Fruit fly (Drosophila melanogaster) whole organism, embryonic: Measurements from ENCODE around the gene UbcE2H.

Source experiments
- Asciz ChIP-seq: fragments of 200-800 bp; sonication (Bioruptor generic); optimal IDR thresholded peaks from 2 replicates; lab custom pipeline; 2017; ENCODE audit warnings: missing biosample characterization, mild to moderate bottlenecking, missing genetic modification characterization, missing genetic modification reagents
- Atf6 ChIP-seq: fragments of 200-800 bp; sonication (Bioruptor generic); IDR thresholded peaks from 2 replicates; pipeline ENCODE4 v1.3.6; 2022; ENCODE audit warnings: missing biosample characterization, missing genetic modification characterization
- B-H1 ChIP-seq: fragments of 200-800 bp; sonication (Bioruptor generic); IDR thresholded peaks from 3 replicates; pipeline ENCODE4 v1.3.6; 2022; ENCODE audit warnings: missing biosample characterization, missing genetic modification characterization
- CG11093 ChIP-seq: fragments of 200-800 bp; sonication (Bioruptor generic); IDR thresholded peaks from 3 replicates; pipeline ENCODE4 v1.3.6; 2022; ENCODE audit warnings: missing biosample characterization, missing genetic modification characterization
- CG12659 ChIP-seq: fragments of 200-800 bp; sonication (Bioruptor generic); optimal IDR thresholded peaks from 3 replicates; lab custom pipeline; 2017; ENCODE audit warnings: mild to moderate bottlenecking, missing biosample characterization, missing genetic modification reagents, missing genetic modification characterization
- CG12942 ChIP-seq: fragments of 200-800 bp; sonication (Bioruptor generic); optimal IDR thresholded peaks from 3 replicates; lab custom pipeline; 2016; ENCODE audit warnings: missing biosample characterization, missing genetic modification characterization
- CG13123 ChIP-seq: fragments of 200-800 bp; sonication (Bioruptor generic); optimal IDR thresholded peaks from 2 replicates; lab custom pipeline; 2016; ENCODE audit warnings: missing biosample characterization, missing genetic modification characterization
- CG13287 ChIP-seq: fragments of 200-800 bp; sonication (Bioruptor generic); IDR thresholded peaks from 2 replicates; pipeline ENCODE4 v1.3.6; 2022; ENCODE audit warnings: missing biosample characterization, missing genetic modification characterization; ENCODE audit not compliant: partially characterized antibody
- CG13894 ChIP-seq: fragments of 200-800 bp; sonication (Bioruptor generic); optimal IDR thresholded peaks from 3 replicates; lab custom pipeline; 2018; ENCODE audit warnings: missing biosample characterization, mild to moderate bottlenecking, missing genetic modification characterization, moderate library complexity
- CG14667 ChIP-seq: fragments of 200-800 bp; sonication (Bioruptor generic); IDR thresholded peaks from 2 replicates; pipeline ENCODE4 v1.3.6; 2022; ENCODE audit warnings: missing biosample characterization, missing genetic modification characterization
- CG1602 ChIP-seq: fragments of 200-800 bp; sonication (Bioruptor generic); optimal IDR thresholded peaks from 3 replicates; lab custom pipeline; 2016; ENCODE audit warnings: missing biosample characterization, missing genetic modification characterization
- CG2199 ChIP-seq: fragments of 200-800 bp; sonication (Bioruptor generic); IDR thresholded peaks from 3 replicates; pipeline ENCODE4 v1.3.6; 2022; ENCODE audit warnings: missing biosample characterization, missing genetic modification characterization
- CG2712 ChIP-seq: fragments of 200-800 bp; optimal IDR thresholded peaks from 3 replicates; lab custom pipeline; 2019; ENCODE audit warnings: missing biosample characterization, mild to moderate bottlenecking, missing genetic modification characterization, moderate library complexity
- CG34224 ChIP-seq: fragments of 200-800 bp; sonication (Bioruptor generic); IDR thresholded peaks from 3 replicates; pipeline ENCODE4 v1.3.6; 2022; ENCODE audit warnings: missing biosample characterization, missing genetic modification characterization; ENCODE audit not compliant: partially characterized antibody
- CG4328 ChIP-seq: fragments of 200-800 bp; sonication (Bioruptor generic); optimal IDR thresholded peaks from 3 replicates; lab custom pipeline; 2017; ENCODE audit warnings: missing biosample characterization, missing genetic modification reagents, missing genetic modification characterization
- CG4424 ChIP-seq: fragments of 200-800 bp; sonication (Bioruptor generic); optimal IDR thresholded peaks from 3 replicates; lab custom pipeline; 2016; ENCODE audit warnings: missing biosample characterization, missing genetic modification characterization
- CG4617 ChIP-seq: fragments of 200-800 bp; sonication (Bioruptor generic); optimal IDR thresholded peaks from 3 replicates; lab custom pipeline; 2016; ENCODE audit warnings: missing biosample characterization, missing genetic modification characterization, borderline replicate concordance
- CG6175 ChIP-seq: fragments of 200-800 bp; sonication (Bioruptor generic); IDR thresholded peaks from 3 replicates; pipeline ENCODE4 v1.3.6; 2022; ENCODE audit warnings: missing biosample characterization, missing genetic modification characterization
- CG6683 ChIP-seq: fragments of 200-800 bp; sonication (Bioruptor generic); optimal IDR thresholded peaks from 2 replicates; lab custom pipeline; 2017; ENCODE audit warnings: missing biosample characterization, mild to moderate bottlenecking, missing genetic modification characterization, missing genetic modification reagents
- CG7928 ChIP-seq: fragments of 200-800 bp; sonication (Bioruptor generic); optimal IDR thresholded peaks from 2 replicates; lab custom pipeline; 2017; ENCODE audit warnings: missing biosample characterization, mild to moderate bottlenecking, missing genetic modification characterization
- CG8281 ChIP-seq: fragments of 200-800 bp; sonication (Bioruptor generic); optimal IDR thresholded peaks from 2 replicates; lab custom pipeline; 2018; ENCODE audit warnings: missing biosample characterization, mild to moderate bottlenecking, missing genetic modification characterization, moderate library complexity
- CG9437 ChIP-seq: fragments of 200-800 bp; sonication (Bioruptor generic); optimal IDR thresholded peaks from 2 replicates; lab custom pipeline; 2018; ENCODE audit warnings: missing biosample characterization, mild to moderate bottlenecking, missing genetic modification characterization
- CG9932 ChIP-seq: fragments of 200-800 bp; sonication (Bioruptor generic); IDR thresholded peaks from 2 replicates; pipeline ENCODE4 v1.3.6; 2022; ENCODE audit warnings: missing biosample characterization, missing genetic modification characterization
- CoRest ChIP-seq: fragments of 200-800 bp; sonication (Bioruptor generic); optimal IDR thresholded peaks from 3 replicates; lab custom pipeline; 2018; ENCODE audit warnings: missing biosample characterization, mild to moderate bottlenecking, missing genetic modification characterization, moderate library complexity
- E2f2 ChIP-seq: fragments of 200-800 bp; sonication (Bioruptor generic); IDR thresholded peaks from 2 replicates; pipeline ENCODE4 v1.3.6; 2022; ENCODE audit warnings: missing biosample characterization, missing genetic modification characterization
- ERR ChIP-seq: fragments of 200-800 bp; sonication (Bioruptor generic); optimal IDR thresholded peaks from 2 replicates; lab custom pipeline; 2016; ENCODE audit warnings: missing biosample characterization, missing genetic modification characterization
- Gsc ChIP-seq: fragments of 200-800 bp; sonication (Bioruptor generic); IDR thresholded peaks from 2 replicates; pipeline ENCODE4 v1.3.6; 2022; ENCODE audit warnings: missing biosample characterization, missing genetic modification characterization
- Hmr ChIP-seq: fragments of 200-800 bp; sonication (Bioruptor generic); optimal IDR thresholded peaks from 3 replicates; lab custom pipeline; 2017; ENCODE audit warnings: mild to moderate bottlenecking, missing biosample characterization, missing genetic modification reagents, missing genetic modification characterization
- Lim3 ChIP-seq: fragments of 200-800 bp; sonication (Bioruptor generic); IDR thresholded peaks from 2 replicates; pipeline ENCODE4 v1.3.6; 2022; ENCODE audit warnings: missing biosample characterization, missing genetic modification characterization
- Mes4 ChIP-seq: fragments of 200-800 bp; sonication (Bioruptor generic); optimal IDR thresholded peaks from 2 replicates; lab custom pipeline; 2016; ENCODE audit warnings: missing biosample characterization, missing genetic modification characterization
- Myb ChIP-seq: fragments of 200-800 bp; sonication (Bioruptor generic); optimal IDR thresholded peaks from 2 replicates; lab custom pipeline; 2016; ENCODE audit warnings: missing biosample characterization, missing genetic modification characterization
- Nf-YC ChIP-seq: fragments of 200-800 bp; optimal IDR thresholded peaks from 3 replicates; lab custom pipeline; 2019; ENCODE audit warnings: missing biosample characterization, mild to moderate bottlenecking, missing genetic modification characterization, moderate library complexity
- Sry-β ChIP-seq: fragments of 200-800 bp; sonication (Bioruptor generic); optimal IDR thresholded peaks from 2 replicates; lab custom pipeline; 2018; ENCODE audit warnings: missing biosample characterization, mild to moderate bottlenecking, missing genetic modification characterization, moderate library complexity
- aop ChIP-seq: fragments of 200-800 bp; sonication (Bioruptor generic); IDR thresholded peaks from 2 replicates; pipeline ENCODE4 v1.3.6; 2022; ENCODE audit warnings: missing biosample characterization, missing genetic modification characterization
- ash1 ChIP-seq: fragments of 200-800 bp; sonication (Bioruptor generic); optimal IDR thresholded peaks from 2 replicates; lab custom pipeline; 2018; ENCODE audit warnings: missing biosample characterization, mild to moderate bottlenecking, missing genetic modification characterization
- bab2 ChIP-seq: fragments of 200-800 bp; sonication (Bioruptor generic); optimal IDR thresholded peaks from 2 replicates; lab custom pipeline; 2016; ENCODE audit warnings: missing biosample characterization, missing genetic modification characterization
- br ChIP-seq: fragments of >200 bp; optimal IDR thresholded peaks from 2 replicates; lab custom pipeline; 2017
- chinmo ChIP-seq: fragments of 200-800 bp; sonication (Bioruptor generic); IDR thresholded peaks from 4 replicates; pipeline ENCODE4 v1.3.6; 2022; ENCODE audit warnings: missing biosample characterization, missing genetic modification characterization; ENCODE audit not compliant: partially characterized antibody
- croc ChIP-seq: fragments of 200-800 bp; sonication (Bioruptor generic); conservative IDR thresholded peaks from 3 replicates; pipeline ENCODE4 v1.3.6; 2022; ENCODE audit warnings: missing biosample characterization, missing genetic modification characterization
- cwo ChIP-seq: fragments of 200-800 bp; sonication (Bioruptor generic); optimal IDR thresholded peaks from 3 replicates; lab custom pipeline; 2017; ENCODE audit warnings: missing biosample characterization, missing genetic modification characterization, mild to moderate bottlenecking, moderate library complexity, missing genetic modification reagents
- gcm2 ChIP-seq: fragments of 200-800 bp; sonication (Bioruptor generic); optimal IDR thresholded peaks from 2 replicates; lab custom pipeline; 2016; ENCODE audit warnings: missing biosample characterization, missing genetic modification characterization
- grau ChIP-seq: fragments of 200-800 bp; optimal IDR thresholded peaks from 3 replicates; lab custom pipeline; 2019; ENCODE audit warnings: missing biosample characterization, mild to moderate bottlenecking, missing genetic modification characterization, moderate library complexity
- hb ChIP-seq: fragments of 200-800 bp; sonication (Bioruptor generic); IDR thresholded peaks from 3 replicates; pipeline ENCODE4 v1.3.6; 2022; ENCODE audit warnings: missing biosample characterization, missing genetic modification characterization; ENCODE audit not compliant: partially characterized antibody
- lab ChIP-seq: fragments of 200-800 bp; sonication (Bioruptor generic); optimal IDR thresholded peaks from 3 replicates; lab custom pipeline; 2017; ENCODE audit warnings: missing biosample characterization, missing genetic modification characterization, mild to moderate bottlenecking, moderate library complexity, missing genetic modification reagents
- mam ChIP-seq: fragments of 200-800 bp; sonication (Bioruptor generic); optimal IDR thresholded peaks from 3 replicates; lab custom pipeline; 2016; ENCODE audit warnings: missing biosample characterization, missing genetic modification characterization
- pan ChIP-seq, 4 experiments: fragments of >200 bp in 3 of 4; fragments of 200-800 bp in 1 of 4; sonication (Bioruptor generic) in 1 of 4; optimal IDR thresholded peaks in 3 of 4; IDR thresholded peaks in 1 of 4; 2 replicates each; pipeline versions ENCODE4 v1.3.6 to Lab custom; 2017 to 2022; ENCODE audit warnings: missing biosample characterization in 2 of 4, missing genetic modification characterization in 2 of 4, mixed read lengths in 1 of 4
- shn ChIP-seq: fragments of 200-800 bp; sonication (Bioruptor generic); optimal IDR thresholded peaks from 3 replicates; lab custom pipeline; 2016; ENCODE audit warnings: missing biosample characterization, missing genetic modification characterization
- sisA ChIP-seq: fragments of 200-800 bp; sonication (Bioruptor generic); IDR thresholded peaks from 2 replicates; pipeline ENCODE4 v1.3.6; 2022; ENCODE audit warnings: missing biosample characterization, missing genetic modification characterization
- trem ChIP-seq: fragments of 200-800 bp; optimal IDR thresholded peaks from 3 replicates; lab custom pipeline; 2019; ENCODE audit warnings: missing biosample characterization, mild to moderate bottlenecking, missing genetic modification characterization, moderate library complexity

The UbcE2H gene

DNA sequence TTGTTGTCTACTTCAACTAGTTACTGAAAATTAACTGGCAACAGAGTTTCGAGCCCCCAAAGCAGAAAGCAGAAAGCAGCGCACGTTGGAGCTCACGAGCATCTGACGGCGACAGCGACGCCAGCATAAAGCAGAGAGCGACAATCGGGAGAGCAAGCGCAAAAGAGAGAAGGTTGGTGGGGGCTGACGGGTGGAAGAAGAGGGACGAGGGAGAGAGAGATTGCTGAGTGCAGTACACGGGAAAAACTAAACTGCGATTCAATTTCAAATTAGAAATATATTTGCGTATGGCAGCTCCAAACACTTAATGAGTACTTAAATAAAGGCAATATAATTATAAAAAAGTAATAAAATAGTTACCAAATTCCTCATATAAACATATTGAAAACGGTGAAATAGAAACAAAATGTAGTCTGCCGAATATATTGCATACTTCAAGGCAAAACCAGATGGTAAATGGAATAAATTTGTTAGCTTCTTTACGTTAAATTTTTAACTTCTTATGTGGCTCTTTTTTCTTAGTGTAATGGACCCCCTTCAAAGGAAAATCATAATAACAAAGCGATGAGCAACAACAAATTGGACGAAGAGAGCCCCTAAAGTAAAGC lies 1.7 kb downstream of the UbcE2H start (continued):
- TF ChIP-seq CG13287 (GFP tag; lab: Robert Waterston, UW) (no peak), CG7928 (GFP tag; lab: Kevin White, UChicago) (peak; percentile 71), bab2 (GFP tag; lab: Kevin White, UChicago) (peak; percentile 88), Gsc (GFP tag; lab: Robert Waterston, UW) (peak; percentile 80), CG1602 (GFP tag; lab: Kevin White, UChicago) (peak; percentile 93), shn (GFP tag; lab: Kevin White, UChicago) (peak; percentile 54), Hmr (GFP tag; lab: Kevin White, UChicago) (peak; percentile 98), CG4328 (GFP tag; lab: Kevin White, UChicago) (peak; percentile 97), Asciz (GFP tag; lab: Kevin White, UChicago) (peak; percentile 94), Nf-YC (tag; lab: Kevin White, UChicago) (peak; percentile 91), gcm2 (GFP tag; lab: Kevin White, UChicago) (peak; percentile 67), CG11093 (GFP tag; lab: Robert Waterston, UW) (peak; percentile 77; the same call in 2 of the 3 replicates), aop (GFP tag; lab: Robert Waterston, UW) (0 out of 2 replicates have a peak, but pooled peaks have one; percentile 8), Mes4 (GFP tag; lab: Kevin White, UChicago) (peak; percentile 57), CG34224 (GFP tag; lab: Robert Waterston, UW) (no peak), CG9932 (GFP tag; lab: Robert Waterston, UW) (peak; percentile 87), ash1 (GFP tag; lab: Kevin White, UChicago) (peak; percentile 30), Myb (peak; percentile 28), sisA (GFP tag; lab: Robert Waterston, UW) (peak; percentile 89), grau (tag; lab: Kevin White, UChicago) (peak; percentile 96), br (lab: Kevin White, UChicago) (no peak), CG4617 (GFP tag; lab: Kevin White, UChicago) (peak; percentile 68), CG2712 (peak; percentile 97), E2f2 (GFP tag; lab: Robert Waterston, UW) (peak; percentile 79), ERR (GFP tag; lab: Kevin White, UChicago) (peak; percentile 44), CG13123 (peak; percentile 86), CG12942 (GFP tag; lab: Kevin White, UChicago) (peak; percentile 92), B-H1 (GFP tag; lab: Robert Waterston, UW) (peak; percentile 84), CG6683 (GFP tag; lab: Kevin White, UChicago) (peak; percentile 90), CG14667 (GFP tag; lab: Robert Waterston, UW) (peak; percentile 86), chinmo (GFP tag; lab: Robert Waterston, UW) (peak; percentile 80; the same call in 3 of the 4 replicates), Atf6 (GFP tag; lab: Robert Waterston, UW) (peak; percentile 95), mam (GFP tag; lab: Kevin White, UChicago) (peak; percentile 86), Sry-β (GFP tag; lab: Kevin White, UChicago) (peak; percentile 57), CoRest (tag; lab: Kevin White, UChicago) (peak; percentile 98), cwo (peak; percentile 93), CG8281 (tag; lab: Kevin White, UChicago) (peak; percentile 83), CG4424 (peak; percentile 96), CG13894 (peak; percentile 91), CG2199 (GFP tag; lab: Robert Waterston, UW) (peak; percentile 75; the same call in 2 of the 3 replicates), hb (GFP tag; lab: Robert Waterston, UW) (no peak), CG9437 (GFP tag; lab: Kevin White, UChicago) (peak; percentile 91), croc (GFP tag; lab: Robert Waterston, UW) (peak; percentile 90), pan (optimal IDR thresholded peaks at IDR 0.05; lab: Kevin White, UChicago) (no peak), pan (GFP tag; optimal IDR thresholded peaks at IDR 0.05 in 1 of 2, IDR thresholded peaks at IDR 0.05 in 1 of 2) (peak in 1 of 2 experiments; percentile 94), CG6175 (GFP tag; lab: Robert Waterston, UW) (peak; percentile 68), lab (GFP tag; lab: Kevin White, UChicago) (peak; percentile 97), Lim3 (GFP tag; lab: Robert Waterston, UW) (peak; percentile 66; the same call in 1 of the 2 replicates), trem (tag; lab: Kevin White, UChicago) (peak; percentile 88), CG12659 (peak; percentile 98)
